Fruit fly (Drosophila melanogaster): ENCODE data around the gene Fip1.

Fip1 gene

dm6 chr3R:4452345-4453044 is 32.3 kb upstream of the Fip1 start (continued):
- no peak for TF ChIP-seq CG14860 (GFP tag; IDR thresholded peaks at IDR 0.05; ENCODE audit: partially characterized antibody)
- no peak for TF ChIP-seq CG7987 (GFP tag; optimal IDR thresholded peaks at IDR 0.05)
- no peak for TF ChIP-seq croc (GFP tag; conservative IDR thresholded peaks at IDR 0.05)

dm6 chr3R:4453213-4453956 is 31.4 kb upstream of the Fip1 start:
- TF ChIP-seq ara (GFP tag; IDR thresholded peaks at IDR 0.05) (peak; percentile 41; the same call in 1 of the 2 replicates), Doc2 (GFP tag; IDR thresholded peaks at IDR 0.05) (no peak), Dek (tag; optimal IDR thresholded peaks at IDR 0.05) (no peak), knrl (GFP tag; IDR thresholded peaks at IDR 0.05; ENCODE audit: partially characterized antibody) (0 out of 3 replicates have a peak, but pooled peaks have one; percentile 20), sob (GFP tag; IDR thresholded peaks at IDR 0.05) (0 out of 2 replicates have a peak, but pooled peaks have one; percentile 19), Deaf1 (tag; optimal IDR thresholded peaks at IDR 0.05) (peak; percentile 64), CG18619 (GFP tag; optimal IDR thresholded peaks at IDR 0.05) (no peak), Drgx (GFP tag; IDR thresholded peaks at IDR 0.05) (0 out of 2 replicates have a peak, but pooled peaks have one; percentile 21), scrt (GFP tag; optimal IDR thresholded peaks at IDR 0.05) (peak; percentile 47), pzg (GFP tag; optimal IDR thresholded peaks at IDR 0.05) (peak; percentile 69), ato (GFP tag; IDR thresholded peaks at IDR 0.05; ENCODE audit: partially characterized antibody) (peak; percentile 55; the same call in 1 of the 2 replicates), CG32767 (GFP tag; IDR thresholded peaks at IDR 0.05) (peak; percentile 95), Atf6 (GFP tag; IDR thresholded peaks at IDR 0.05) (peak; percentile 27; the same call in 1 of the 2 replicates), CG13894 (tag; optimal IDR thresholded peaks at IDR 0.05) (peak; percentile 60), CG17568 (GFP tag; optimal IDR thresholded peaks at IDR 0.05) (peak; percentile 66), crp (GFP tag; optimal IDR thresholded peaks at IDR 0.05) (peak in 1 of 2 experiments; percentile 60), E2f2 (GFP tag; IDR thresholded peaks at IDR 0.05) (0 out of 2 replicates have a peak, but pooled peaks have one; percentile 25), CG16863 (GFP tag; optimal IDR thresholded peaks at IDR 0.05) (no peak), kni (GFP tag; optimal IDR thresholded peaks at IDR 0.05) (peak; percentile 91), ssp (GFP tag; IDR thresholded peaks at IDR 0.05) (no peak), CG2129 (GFP tag; IDR thresholded peaks at IDR 0.05; ENCODE audit: partially characterized antibody) (no peak), gsb-n (tag; optimal IDR thresholded peaks at IDR 0.05) (peak; percentile 25), pfk (GFP tag; optimal IDR thresholded peaks at IDR 0.05) (peak; percentile 26), chinmo (GFP tag; IDR thresholded peaks at IDR 0.05; ENCODE audit: partially characterized antibody) (0 out of 4 replicates have a peak, but pooled peaks have one; percentile 79), CG31365 (tag; optimal IDR thresholded peaks at IDR 0.05) (peak; percentile 78), CG3995 (GFP tag; optimal IDR thresholded peaks at IDR 0.05) (peak; percentile 62), da (GFP tag; optimal IDR thresholded peaks at IDR 0.05) (peak; percentile 36), croc (GFP tag; conservative IDR thresholded peaks at IDR 0.05) (no peak), caup (GFP tag; optimal IDR thresholded peaks at IDR 0.05; ENCODE audit: severe bottlenecking) (peak; percentile 4), CG12071 (GFP tag; optimal IDR thresholded peaks at IDR 0.05) (peak; percentile 35), Nf-YB (GFP tag; optimal IDR thresholded peaks at IDR 0.05) (no peak), wor (GFP tag; IDR thresholded peaks at IDR 0.05) (no peak), gro (GFP tag; optimal IDR thresholded peaks at IDR 0.05) (no peak), chm (GFP tag; IDR thresholded peaks at IDR 0.05) (peak; percentile 52; the same call in 1 of the 2 replicates), fd64A (GFP tag; optimal IDR thresholded peaks at IDR 0.05) (peak; percentile 7), CG6683 (GFP tag; optimal IDR thresholded peaks at IDR 0.05) (peak; percentile 34), MESR4 (GFP tag; optimal IDR thresholded peaks at IDR 0.05) (peak; percentile 61), Dp (GFP tag; optimal IDR thresholded peaks at IDR 0.05) (peak; percentile 4), usp (GFP tag; optimal IDR thresholded peaks at IDR 0.05) (no peak), Neu2 (GFP tag; optimal IDR thresholded peaks at IDR 0.05; ENCODE audit: borderline replicate concordance) (no peak), pros (GFP tag; optimal IDR thresholded peaks at IDR 0.05) (peak; percentile 93), BEAF-32 (GFP tag; optimal IDR thresholded peaks at IDR 0.05) (peak; percentile 57)
